Worm (Caenorhabditis elegans) whole organism, mixed stage, embryonic: ENCODE data around the gene nhr-146.

Source experiments
- lin-13 ChIP-seq: fragments of 150-350 bp; optimal IDR thresholded peaks from 2 replicates; lab custom pipeline; 2014; ENCODE audit warnings: missing biosample characterization, missing genetic modification characterization
- lsy-2 ChIP-seq: fragments of 150-350 bp; optimal IDR thresholded peaks from 2 replicates; lab custom pipeline; 2014; ENCODE audit warnings: missing biosample characterization, missing genetic modification characterization
- mep-1 ChIP-seq: fragments of 150-350 bp; optimal IDR thresholded peaks from 2 replicates; lab custom pipeline; 2017; ENCODE audit warnings: missing biosample characterization, missing genetic modification reagents, missing genetic modification characterization, inconsistent platforms
- mls-2 ChIP-seq: sonication (generic microtip); optimal IDR thresholded peaks from 2 replicates; lab custom pipeline; 2016; ENCODE audit warnings: mild to moderate bottlenecking, missing genetic modification characterization, moderate library complexity, missing compliant biosample characterization
- snpc-4 ChIP-seq: fragments of 150-350 bp; optimal IDR thresholded peaks from 2 replicates; lab custom pipeline; 2014; ENCODE audit warnings: missing biosample characterization, missing genetic modification characterization
- unc-62 ChIP-seq: fragments of 150-350 bp; optimal IDR thresholded peaks from 2 replicates; lab custom pipeline; 2014; ENCODE audit warnings: missing biosample characterization, missing genetic modification reagents, missing genetic modification characterization

DNA sequence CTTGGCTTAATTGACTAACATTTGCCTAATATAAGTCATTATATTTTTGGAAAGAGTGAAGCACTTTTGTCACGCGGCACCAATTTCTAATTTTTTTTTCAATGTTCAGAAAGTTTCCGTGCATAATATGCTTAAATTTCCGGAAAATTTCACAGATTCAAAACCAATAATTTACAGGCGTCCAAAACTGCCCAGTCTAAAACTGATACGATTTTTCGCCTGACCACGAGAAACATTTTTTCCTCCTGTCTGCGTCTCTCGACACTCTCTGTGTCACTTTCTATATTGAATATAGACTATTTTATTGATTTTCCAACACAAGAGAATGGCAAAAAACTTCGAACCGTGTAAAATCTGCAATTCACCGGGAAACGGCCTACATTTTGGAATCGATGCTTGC is 13.0 kb upstream of the nhr-146 start, which contains the start of gene nhr-122:
- TF ChIP-seq mep-1 (tag; lab: Kevin White, UChicago) (no peak), mls-2 (tag; lab: Kevin White, UChicago) (no peak), snpc-4 (tag; lab: Kevin White, UChicago) (no peak), lsy-2 (tag; lab: Kevin White, UChicago) (no peak), unc-62 (no peak), lin-13 (tag; lab: Kevin White, UChicago) (no peak)
